Worm (Caenorhabditis elegans): ENCODE results near the gene flp-6.
A peak's percentile ranks its signal among the peaks of the same experiment; 100 is the strongest.

ce11 chrV:9509597-9509996 is 37.8 kb downstream of the flp-6 start:
- TF ChIP-seq nhr-237 (tag; optimal IDR thresholded peaks at IDR 0.05) (no peak), aha-1 (tag) (peak; percentile 97), mep-1 (tag; optimal IDR thresholded peaks at IDR 0.05) (no peak), vab-7 (GFP tag; IDR thresholded peaks at IDR 0.05) (no peak), ZK337.2 (GFP tag; IDR thresholded peaks at IDR 0.05) (no peak), pqm-1 (tag; optimal IDR thresholded peaks at IDR 0.05) (no peak), saeg-2 (GFP tag; IDR thresholded peaks at IDR 0.05) (no peak), lin-13 (GFP tag; optimal IDR thresholded peaks at IDR 0.05) (no peak), dmd-9 (GFP tag; IDR thresholded peaks at IDR 0.05) (no peak), unc-39 (tag; optimal IDR thresholded peaks at IDR 0.05) (no peak)
